Worm (Caenorhabditis elegans): ENCODE measurements around the gene ina-1.

DNA sequence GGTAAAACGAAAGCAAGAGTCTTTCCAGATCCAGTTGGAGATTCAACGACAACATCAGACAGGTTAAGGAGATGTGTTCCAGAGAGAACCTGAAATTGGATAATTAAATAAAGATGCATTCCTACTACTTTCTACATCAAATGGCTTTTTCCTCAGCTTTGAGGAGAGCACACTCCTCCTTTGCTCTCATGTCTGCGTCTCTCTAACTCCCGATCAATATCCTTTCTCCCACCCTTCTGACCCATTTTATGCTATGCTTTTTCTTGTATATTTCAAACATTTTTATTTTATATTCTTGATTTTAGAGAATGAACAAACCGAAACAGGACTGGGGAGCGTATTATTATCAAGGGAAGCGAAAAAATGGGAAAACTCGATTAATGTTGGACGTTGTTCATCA, 28.7 kb downstream of the ina-1 start, which contains the start of gene ZK512.11:
- TF ChIP-seq madf-8 (GFP tag; conservative IDR thresholded peaks at IDR 0.05): no peak
- no peak for TF ChIP-seq F49E8.2 (tag; optimal IDR thresholded peaks at IDR 0.05; ENCODE audit: insufficient read depth)
- no peak for TF ChIP-seq mxl-1 (tag; optimal IDR thresholded peaks at IDR 0.05)
- no peak for TF ChIP-seq snpc-3.4 (tag; optimal IDR thresholded peaks at IDR 0.05)
- TF ChIP-seq lag-1 (GFP tag; IDR thresholded peaks at IDR 0.05): no peak
- no peak for TF ChIP-seq let-526 (GFP tag; IDR thresholded peaks at IDR 0.05)
